Fruit fly (Drosophila melanogaster) whole organism, embryonic: ENCODE data around the gene Atg13.

Source experiments
- Atf3 ChIP-seq: fragments of 200-800 bp; sonication (Bioruptor generic); optimal IDR thresholded peaks from 3 replicates; lab custom pipeline; 2016; ENCODE audit warnings: missing biosample characterization, missing genetic modification characterization
- B-H1 ChIP-seq: fragments of 200-800 bp; sonication (Bioruptor generic); IDR thresholded peaks from 3 replicates; pipeline ENCODE4 v1.3.6; 2022; ENCODE audit warnings: missing biosample characterization, missing genetic modification characterization
- Bgb ChIP-seq: fragments of 200-800 bp; sonication (Bioruptor generic); IDR thresholded peaks from 2 replicates; pipeline ENCODE4 v1.3.6; 2022; ENCODE audit warnings: missing biosample characterization, missing genetic modification characterization; ENCODE audit not compliant: partially characterized antibody
- CG13287 ChIP-seq: fragments of 200-800 bp; sonication (Bioruptor generic); IDR thresholded peaks from 2 replicates; pipeline ENCODE4 v1.3.6; 2022; ENCODE audit warnings: missing biosample characterization, missing genetic modification characterization; ENCODE audit not compliant: partially characterized antibody
- CG13296 ChIP-seq: fragments of 200-800 bp; sonication (Bioruptor generic); optimal IDR thresholded peaks from 3 replicates; lab custom pipeline; 2018; ENCODE audit warnings: missing biosample characterization, mild to moderate bottlenecking, missing genetic modification characterization
- CG14014 ChIP-seq: fragments of 200-800 bp; sonication (Bioruptor generic); IDR thresholded peaks from 2 replicates; pipeline ENCODE4 v1.3.6; 2022; ENCODE audit warnings: missing biosample characterization, missing genetic modification characterization
- CG14441 ChIP-seq: fragments of 200-800 bp; sonication (Bioruptor generic); IDR thresholded peaks from 2 replicates; pipeline ENCODE4 v1.3.6; 2022; ENCODE audit warnings: missing biosample characterization, missing genetic modification characterization
- CG17359 ChIP-seq: fragments of 200-800 bp; sonication (Bioruptor generic); optimal IDR thresholded peaks from 3 replicates; lab custom pipeline; 2018; ENCODE audit warnings: missing biosample characterization, mild to moderate bottlenecking, missing genetic modification characterization, moderate library complexity
- CG1832 ChIP-seq: fragments of 200-800 bp; sonication (Bioruptor generic); optimal IDR thresholded peaks from 2 replicates; lab custom pipeline; 2017; ENCODE audit warnings: missing biosample characterization, mild to moderate bottlenecking, missing genetic modification characterization, inconsistent platforms
- CG2129 ChIP-seq: fragments of 200-800 bp; sonication (Bioruptor generic); IDR thresholded peaks from 2 replicates; pipeline ENCODE4 v1.3.6; 2022; ENCODE audit warnings: missing biosample characterization, missing genetic modification characterization; ENCODE audit not compliant: partially characterized antibody
- CG34224 ChIP-seq: fragments of 200-800 bp; sonication (Bioruptor generic); IDR thresholded peaks from 3 replicates; pipeline ENCODE4 v1.3.6; 2022; ENCODE audit warnings: missing biosample characterization, missing genetic modification characterization; ENCODE audit not compliant: partially characterized antibody
- CG34422 ChIP-seq: fragments of 200-800 bp; sonication (Bioruptor generic); IDR thresholded peaks from 3 replicates; pipeline ENCODE4 v1.3.6; 2022; ENCODE audit warnings: missing biosample characterization, missing genetic modification characterization
- CG4404 ChIP-seq: fragments of 200-800 bp; sonication (Bioruptor generic); IDR thresholded peaks from 2 replicates; pipeline ENCODE4 v1.3.6; 2022; ENCODE audit warnings: missing biosample characterization, missing genetic modification characterization
- CG5953 ChIP-seq: fragments of 200-800 bp; sonication (Bioruptor generic); IDR thresholded peaks from 2 replicates; pipeline ENCODE4 v1.3.6; 2022; ENCODE audit warnings: missing biosample characterization, missing genetic modification characterization
- CG6254 ChIP-seq: fragments of 200-800 bp; sonication (Bioruptor generic); optimal IDR thresholded peaks from 3 replicates; lab custom pipeline; 2017; ENCODE audit warnings: mild to moderate bottlenecking, missing biosample characterization, missing genetic modification reagents, missing genetic modification characterization
- CG6654 ChIP-seq: fragments of 200-800 bp; sonication (Bioruptor generic); optimal IDR thresholded peaks from 2 replicates; lab custom pipeline; 2017; ENCODE audit warnings: missing biosample characterization, mild to moderate bottlenecking, missing genetic modification characterization
- Drgx ChIP-seq: fragments of 200-800 bp; sonication (Bioruptor generic); IDR thresholded peaks from 2 replicates; pipeline ENCODE4 v1.3.6; 2022; ENCODE audit warnings: missing biosample characterization, missing genetic modification characterization
- ERR ChIP-seq: fragments of 200-800 bp; sonication (Bioruptor generic); optimal IDR thresholded peaks from 2 replicates; lab custom pipeline; 2016; ENCODE audit warnings: missing biosample characterization, missing genetic modification characterization
- Fer3 ChIP-seq: fragments of 200-800 bp; sonication (Bioruptor generic); optimal IDR thresholded peaks from 2 replicates; lab custom pipeline; 2018; ENCODE audit warnings: missing biosample characterization, mild to moderate bottlenecking, missing genetic modification characterization, moderate library complexity
- MTF-1 ChIP-seq: fragments of 200-800 bp; sonication (Bioruptor generic); optimal IDR thresholded peaks from 2 replicates; lab custom pipeline; 2018; ENCODE audit warnings: missing biosample characterization, mild to moderate bottlenecking, missing genetic modification characterization, borderline replicate concordance
- Med ChIP-seq: fragments of 200-800 bp; sonication (Bioruptor generic); peaks from one replicate; lab custom pipeline; 2016; ENCODE audit warnings: missing biosample characterization, missing genetic modification characterization, mild to moderate bottlenecking, inconsistent platforms, moderate library complexity
- NC2α ChIP-seq: fragments of 200-800 bp; sonication (Bioruptor generic); optimal IDR thresholded peaks from 2 replicates; lab custom pipeline; 2016; ENCODE audit warnings: missing biosample characterization, missing genetic modification characterization
- NK7.1 ChIP-seq: fragments of 200-800 bp; sonication (Bioruptor generic); optimal IDR thresholded peaks from 3 replicates; lab custom pipeline; 2016; ENCODE audit warnings: missing biosample characterization, missing genetic modification characterization
- NfI ChIP-seq: fragments of 200-800 bp; sonication (Bioruptor generic); optimal IDR thresholded peaks from 3 replicates; lab custom pipeline; 2018; ENCODE audit warnings: missing biosample characterization, mild to moderate bottlenecking, missing genetic modification characterization, moderate library complexity
- Rx ChIP-seq: fragments of 200-800 bp; sonication (Bioruptor generic); IDR thresholded peaks from 2 replicates; pipeline ENCODE4 v1.3.6; 2022; ENCODE audit warnings: missing biosample characterization, missing genetic modification characterization
- Taf1 ChIP-seq: fragments of 200-800 bp; sonication (Bioruptor generic); IDR thresholded peaks from 2 replicates; pipeline ENCODE4 v1.3.6; 2022; ENCODE audit warnings: missing biosample characterization, missing genetic modification characterization
- Tbp ChIP-seq: fragments of >200 bp; optimal IDR thresholded peaks from 2 replicates; lab custom pipeline; 2018; ENCODE audit warnings: missing biosample characterization, missing genetic modification characterization
- YL-1 ChIP-seq: fragments of 200-800 bp; sonication (Bioruptor generic); optimal IDR thresholded peaks from 3 replicates; lab custom pipeline; 2017; ENCODE audit warnings: missing biosample characterization, mild to moderate bottlenecking, missing genetic modification characterization
- az2 ChIP-seq: fragments of 200-800 bp; sonication (Bioruptor generic); optimal IDR thresholded peaks from 3 replicates; lab custom pipeline; 2016; ENCODE audit warnings: missing biosample characterization, missing genetic modification characterization
- bcd ChIP-seq: fragments of 200-800 bp; sonication (Bioruptor generic); optimal IDR thresholded peaks from 2 replicates; lab custom pipeline; 2017; ENCODE audit warnings: missing biosample characterization, mild to moderate bottlenecking, missing genetic modification characterization
- br ChIP-seq: fragments of >200 bp; optimal IDR thresholded peaks from 2 replicates; lab custom pipeline; 2017
- crol ChIP-seq: fragments of 200-800 bp; sonication (Bioruptor generic); IDR thresholded peaks from 2 replicates; pipeline ENCODE4 v1.3.6; 2022; ENCODE audit warnings: missing biosample characterization, missing genetic modification characterization
- crp ChIP-seq, 2 experiments: fragments of 200-800 bp; sonication (Bioruptor generic); optimal IDR thresholded peaks; 2 replicates in 1 of 2; 3 replicates in 1 of 2; lab custom pipeline; 2017; ENCODE audit warnings: missing biosample characterization in 2 of 2, missing genetic modification characterization in 2 of 2, mild to moderate bottlenecking in 1 of 2, moderate library complexity in 1 of 2
- dimm ChIP-seq: fragments of 200-800 bp; sonication (Bioruptor generic); IDR thresholded peaks from 2 replicates; pipeline ENCODE4 v1.3.6; 2022; ENCODE audit warnings: missing biosample characterization, missing genetic modification characterization
- gro ChIP-seq: fragments of 200-800 bp; sonication (Bioruptor generic); optimal IDR thresholded peaks from 2 replicates; lab custom pipeline; 2016; ENCODE audit warnings: missing biosample characterization, missing genetic modification characterization
- hb ChIP-seq: fragments of 200-800 bp; sonication (Bioruptor generic); IDR thresholded peaks from 3 replicates; pipeline ENCODE4 v1.3.6; 2022; ENCODE audit warnings: missing biosample characterization, missing genetic modification characterization; ENCODE audit not compliant: partially characterized antibody
- her ChIP-seq: fragments of 200-800 bp; sonication (Bioruptor generic); optimal IDR thresholded peaks from 2 replicates; lab custom pipeline; 2016; ENCODE audit warnings: missing biosample characterization, missing genetic modification characterization
- hth ChIP-seq: fragments of >200 bp; optimal IDR thresholded peaks from 2 replicates; lab custom pipeline; 2017; ENCODE audit warnings: inconsistent platforms
- jumu ChIP-seq: fragments of 200-800 bp; sonication (Bioruptor generic); optimal IDR thresholded peaks from 3 replicates; lab custom pipeline; 2016; ENCODE audit warnings: missing biosample characterization, missing genetic modification characterization
- kay ChIP-seq: fragments of 200-800 bp; sonication (Bioruptor generic); optimal IDR thresholded peaks from 2 replicates; lab custom pipeline; 2016; ENCODE audit warnings: missing biosample characterization, missing genetic modification characterization
- pzg ChIP-seq: fragments of 200-800 bp; sonication (Bioruptor generic); optimal IDR thresholded peaks from 3 replicates; lab custom pipeline; 2018; ENCODE audit warnings: missing biosample characterization, mild to moderate bottlenecking, missing genetic modification characterization, moderate library complexity
- ranshi ChIP-seq: fragments of 200-800 bp; sonication (Bioruptor generic); IDR thresholded peaks from 2 replicates; pipeline ENCODE4 v1.3.6; 2022; ENCODE audit warnings: missing biosample characterization, missing genetic modification characterization
- rib ChIP-seq: fragments of 200-800 bp; sonication (Bioruptor generic); IDR thresholded peaks from 2 replicates; pipeline ENCODE4 v1.3.6; 2022; ENCODE audit warnings: missing biosample characterization, missing genetic modification characterization
- row ChIP-seq: fragments of 200-800 bp; sonication (Bioruptor generic); IDR thresholded peaks from 3 replicates; pipeline ENCODE4 v1.3.6; 2022; ENCODE audit warnings: missing biosample characterization, missing genetic modification characterization
- sens ChIP-seq: fragments of 200-800 bp; sonication (Bioruptor generic); peaks from one replicate; lab custom pipeline; 2016; ENCODE audit warnings: missing biosample characterization, missing genetic modification characterization
- slou ChIP-seq: fragments of 200-800 bp; sonication (Bioruptor generic); optimal IDR thresholded peaks from 3 replicates; lab custom pipeline; 2016; ENCODE audit warnings: missing biosample characterization, missing genetic modification characterization
- sug ChIP-seq: fragments of 200-800 bp; optimal IDR thresholded peaks from 2 replicates; lab custom pipeline; 2019; ENCODE audit warnings: missing biosample characterization, mild to moderate bottlenecking, missing genetic modification characterization, moderate library complexity
- unpg ChIP-seq: fragments of 200-800 bp; sonication (Bioruptor generic); optimal IDR thresholded peaks from 3 replicates; lab custom pipeline; 2018; ENCODE audit warnings: missing biosample characterization, mild to moderate bottlenecking, missing genetic modification characterization, moderate library complexity

The Atg13 gene

DNA sequence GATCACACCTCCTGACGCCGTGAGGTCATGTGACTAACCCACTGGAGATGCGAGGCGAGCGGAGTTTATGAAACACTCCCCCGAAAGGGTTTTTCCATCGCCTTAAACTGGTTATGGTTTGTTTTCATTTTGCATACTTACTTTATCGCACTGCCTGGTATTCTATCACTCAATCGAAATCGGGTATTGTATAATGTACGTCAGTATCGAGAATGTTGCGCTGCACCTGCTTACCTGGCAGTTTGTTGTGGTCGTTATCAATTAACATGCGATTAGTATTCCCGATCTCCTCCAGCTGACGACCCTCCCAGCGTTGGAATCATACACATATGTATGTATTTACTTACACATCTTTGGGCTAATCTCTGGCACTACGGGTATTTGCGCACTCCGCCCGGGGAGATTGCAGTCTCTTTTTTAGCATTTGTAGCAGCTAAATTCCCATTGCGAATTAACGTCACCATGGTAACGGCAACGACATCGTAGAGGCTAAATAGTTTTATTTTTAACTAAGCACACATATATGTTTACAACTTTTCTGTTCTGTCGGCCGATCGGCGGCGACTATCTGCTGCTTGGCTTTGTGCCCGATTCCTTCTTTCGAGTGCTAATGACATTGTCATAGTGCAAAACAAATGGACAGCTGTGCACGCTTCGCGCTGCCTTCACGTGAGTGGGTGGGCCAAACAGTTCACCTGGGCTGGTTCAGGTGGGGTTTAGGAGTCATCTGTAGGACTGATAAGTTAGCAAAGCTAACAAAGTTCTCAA, 3.5 kb downstream of the Atg13 start (continued):
- TF ChIP-seq NC2α (GFP tag; lab: Kevin White, UChicago) (no peak), CG5953 (no peak), ERR (peak; percentile 25), MTF-1 (no peak), Tbp (GFP tag; lab: Kevin White, UChicago) (no peak), NK7.1 (GFP tag; lab: Kevin White, UChicago) (no peak), pzg (GFP tag; lab: Kevin White, UChicago) (no peak), CG13296 (GFP tag; lab: Kevin White, UChicago) (no peak), kay (GFP tag; lab: Kevin White, UChicago) (no peak), CG14014 (GFP tag; lab: Robert Waterston, UW) (no peak), Atf3 (GFP tag; lab: Kevin White, UChicago) (no peak), CG4404 (GFP tag; lab: Robert Waterston, UW) (no peak), Med (GFP tag; lab: Kevin White, UChicago) (peak; percentile 77), CG14441 (no peak), jumu (GFP tag; lab: Kevin White, UChicago) (no peak), CG13287 (GFP tag; lab: Robert Waterston, UW) (no peak), CG6654 (GFP tag; lab: Kevin White, UChicago) (no peak), Bgb (no peak), CG6254 (no peak), CG1832 (GFP tag; lab: Kevin White, UChicago) (no peak), row (no peak), hth (lab: Kevin White, UChicago) (no peak), hb (GFP tag; lab: Robert Waterston, UW) (no peak), CG34224 (GFP tag; lab: Robert Waterston, UW) (no peak), her (GFP tag; lab: Kevin White, UChicago) (no peak), rib (GFP tag; lab: Robert Waterston, UW) (no peak), Taf1 (no peak), sug (peak; percentile 75), sens (GFP tag; lab: Kevin White, UChicago) (peak; percentile 41), B-H1 (GFP tag; lab: Robert Waterston, UW) (no peak), gro (no peak), unpg (GFP tag; lab: Kevin White, UChicago) (no peak), ranshi (GFP tag; lab: Robert Waterston, UW) (no peak), Drgx (GFP tag; lab: Robert Waterston, UW) (no peak), Fer3 (tag; lab: Kevin White, UChicago) (no peak), crol (GFP tag; lab: Robert Waterston, UW) (no peak), bcd (no peak), br (lab: Kevin White, UChicago) (no peak), CG34422 (GFP tag; lab: Robert Waterston, UW) (no peak), dimm (GFP tag; lab: Robert Waterston, UW) (no peak), az2 (GFP tag; lab: Kevin White, UChicago) (no peak), slou (GFP tag; lab: Kevin White, UChicago) (no peak), crp (GFP tag; optimal IDR thresholded peaks at IDR 0.05; lab: Kevin White, UChicago) (no peak), Rx (GFP tag; lab: Robert Waterston, UW) (no peak), CG2129 (GFP tag; lab: Robert Waterston, UW) (no peak), NfI (GFP tag; lab: Kevin White, UChicago) (peak; percentile 22), CG17359 (tag; lab: Kevin White, UChicago) (no peak), YL-1 (peak; percentile 3)
